Fruit fly (Drosophila melanogaster) whole organism, pupa: ENCODE measurements around the gene HP5.

Experiments
- CG10348 ChIP-seq: fragments of 200-800 bp; sonication (Bioruptor generic); IDR thresholded peaks from 2 replicates; pipeline ENCODE4 v1.3.6; 2022; ENCODE audit warnings: missing biosample characterization, missing genetic modification characterization
- CG12605 ChIP-seq: fragments of 200-800 bp; sonication (Bioruptor generic); IDR thresholded peaks from 2 replicates; pipeline ENCODE4 v1.3.6; 2022; ENCODE audit warnings: missing biosample characterization, missing genetic modification characterization
- CG15710 ChIP-seq: fragments of 200-800 bp; sonication (Bioruptor generic); optimal IDR thresholded peaks from 2 replicates; lab custom pipeline; 2018; ENCODE audit warnings: missing biosample characterization, mild to moderate bottlenecking, missing genetic modification characterization, moderate library complexity
- CG8159 ChIP-seq: fragments of 200-800 bp; sonication (Bioruptor generic); optimal IDR thresholded peaks from 3 replicates; lab custom pipeline; 2018; ENCODE audit warnings: missing biosample characterization, mild to moderate bottlenecking, missing genetic modification characterization, moderate library complexity
- CG9948 ChIP-seq: fragments of 200-800 bp; sonication (Bioruptor generic); optimal IDR thresholded peaks from 2 replicates; lab custom pipeline; 2018; ENCODE audit warnings: missing biosample characterization, mild to moderate bottlenecking, missing genetic modification characterization, moderate library complexity
- EcR ChIP-seq: fragments of 200-800 bp; sonication (Bioruptor generic); optimal IDR thresholded peaks from 3 replicates; lab custom pipeline; 2019; ENCODE audit warnings: missing biosample characterization, missing genetic modification characterization, mild to moderate bottlenecking, moderate library complexity, missing genetic modification reagents
- Pif1B ChIP-seq: fragments of 200-800 bp; sonication (Bioruptor generic); optimal IDR thresholded peaks from 3 replicates; lab custom pipeline; 2016; ENCODE audit warnings: missing biosample characterization, missing genetic modification characterization
- Snoo ChIP-seq: fragments of 200-800 bp; sonication (Bioruptor generic); optimal IDR thresholded peaks from 3 replicates; lab custom pipeline; 2017; ENCODE audit warnings: missing biosample characterization, mild to moderate bottlenecking, missing genetic modification characterization, inconsistent platforms
- gl ChIP-seq: fragments of 200-800 bp; sonication (Bioruptor generic); optimal IDR thresholded peaks from 2 replicates; lab custom pipeline; 2018; ENCODE audit warnings: missing biosample characterization, mild to moderate bottlenecking, missing genetic modification characterization

DNA sequence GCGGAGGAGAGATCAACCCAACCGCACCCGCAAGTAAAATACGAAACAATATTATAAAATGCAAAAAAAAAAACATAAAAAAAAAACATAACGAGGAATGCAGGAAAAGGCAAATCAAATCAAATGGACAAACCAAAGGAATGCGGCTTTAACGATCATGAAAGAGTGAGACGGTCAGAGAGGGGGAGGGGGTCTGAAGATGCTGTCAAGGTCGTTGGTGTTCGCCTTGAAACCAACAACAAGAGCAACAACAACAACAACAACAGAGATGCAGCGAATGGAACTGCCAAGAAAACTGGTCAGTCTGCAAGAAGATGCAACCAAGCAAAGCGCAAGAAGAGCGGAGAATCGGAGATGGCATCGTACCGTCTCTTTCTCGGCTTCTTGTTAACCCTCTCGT is 51.6 kb downstream of the HP5 start:
- no peak for TF ChIP-seq CG10348 (GFP tag; lab: Robert Waterston, UW)
- TF ChIP-seq Pif1B (GFP tag; lab: Kevin White, UChicago) = no peak
- TF ChIP-seq CG9948 (tag; lab: Kevin White, UChicago) = no peak
- no peak for TF ChIP-seq CG8159 (tag; lab: Kevin White, UChicago)
- no peak for TF ChIP-seq CG15710 (tag; lab: Kevin White, UChicago)
- no peak for TF ChIP-seq gl
- TF ChIP-seq EcR = peak; percentile 51
- TF ChIP-seq Snoo (tag; lab: Kevin White, UChicago) = no peak
- no peak for TF ChIP-seq CG12605
